Worm (Caenorhabditis elegans) whole organism, late embryonic: ENCODE results near the gene F35E8.6.

Experiments
- ama-1 ChIP-seq: fragments of 150-350 bp; optimal IDR thresholded peaks from 2 replicates; lab custom pipeline; 2014
- ceh-45 ChIP-seq: fragments of 200-800 bp; sonication (Bioruptor generic); IDR thresholded peaks from 2 replicates; pipeline ENCODE4 v1.3.6; 2022; ENCODE audit warnings: missing genetic modification reagents, missing genetic modification characterization, missing compliant biosample characterization
- ets-4 ChIP-seq: sonication (generic microtip); optimal IDR thresholded peaks from 2 replicates; lab custom pipeline; 2016; ENCODE audit warnings: missing genetic modification characterization, missing compliant biosample characterization
- nfya-1 ChIP-seq: sonication (generic microtip); optimal IDR thresholded peaks from 2 replicates; lab custom pipeline; 2017; ENCODE audit warnings: missing genetic modification characterization, mild to moderate bottlenecking, missing compliant biosample characterization, antibody characterized with exemption, moderate library complexity
- pha-4 ChIP-seq: fragments of 150-350 bp; optimal IDR thresholded peaks from 2 replicates; lab custom pipeline; 2018; ENCODE audit warnings: missing biosample characterization, missing genetic modification reagents, missing genetic modification characterization
- pqm-1 ChIP-seq: sonication (generic microtip); optimal IDR thresholded peaks from 2 replicates; lab custom pipeline; 2016; ENCODE audit warnings: missing genetic modification characterization, missing compliant biosample characterization
- rnt-1 ChIP-seq: sonication (generic microtip); optimal IDR thresholded peaks from 2 replicates; lab custom pipeline; 2016; ENCODE audit warnings: missing genetic modification characterization, missing compliant biosample characterization
- tbx-2 ChIP-seq: sonication (generic microtip); optimal IDR thresholded peaks from 2 replicates; lab custom pipeline; 2016; ENCODE audit warnings: missing genetic modification characterization, missing compliant biosample characterization

DNA sequence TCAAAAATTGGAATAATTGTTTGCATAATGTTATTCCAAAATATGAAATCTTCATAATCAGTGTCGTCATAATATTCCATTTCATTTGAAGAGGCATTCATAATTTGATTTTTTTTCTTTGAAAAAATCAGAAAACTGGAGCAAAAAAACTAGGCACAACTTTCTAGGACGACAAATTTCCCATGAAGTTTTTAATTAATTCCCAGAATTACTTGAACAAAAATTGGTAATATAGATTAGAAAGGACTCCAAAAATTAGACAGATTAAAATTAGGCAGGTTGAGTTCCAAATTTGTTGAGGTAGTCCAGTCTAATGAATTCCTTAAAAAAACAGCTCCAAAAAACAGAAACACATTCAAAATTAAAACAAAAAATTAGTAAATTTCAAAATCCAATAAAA, 43.0 kb downstream of the F35E8.6 start, which contains the start of gene srw-57:
- TF ChIP-seq rnt-1 (no peak), ets-4 (tag; lab: Kevin White, UChicago) (no peak), pha-4 (tag; lab: Kevin White, UChicago) (no peak), pqm-1 (tag; lab: Kevin White, UChicago) (no peak), ama-1 (lab: Kevin White, UChicago) (no peak), tbx-2 (tag; lab: Kevin White, UChicago) (no peak), ceh-45 (GFP tag; lab: Robert Waterston, UW) (no peak), nfya-1 (no peak)
